Fruit fly (Drosophila melanogaster) whole organism, embryonic: Measurements from ENCODE around the gene CG14237.

Experiments used
- CG11504 ChIP-seq: fragments of 200-800 bp; sonication (Bioruptor generic); optimal IDR thresholded peaks from 3 replicates; lab custom pipeline; 2019; ENCODE audit warnings: missing biosample characterization, mild to moderate bottlenecking, missing genetic modification characterization, moderate library complexity
- Oaz ChIP-seq: fragments of 200-800 bp; sonication (Bioruptor generic); IDR thresholded peaks from 2 replicates; pipeline ENCODE4 v1.3.6; 2022; ENCODE audit warnings: missing biosample characterization, missing genetic modification characterization

- TF ChIP-seq Oaz (GFP tag; lab: Robert Waterston, UW), result no peak
- TF ChIP-seq CG11504 (tag; lab: Kevin White, UChicago), result no peak
These were observed 39.7 kb downstream of the CG14237 start for dm6 chr3R:26496356-26496755.
